Fruit fly (Drosophila melanogaster) whole organism, embryonic: ENCODE data around the gene Reg-2.
A peak's percentile ranks its signal among the peaks of the same experiment; 100 is the strongest.

ENCODE experiments used
- ATbp ChIP-seq: fragments of 200-800 bp; sonication (Bioruptor generic); optimal IDR thresholded peaks from 2 replicates; lab custom pipeline; 2017; ENCODE audit warnings: missing biosample characterization, mild to moderate bottlenecking, missing genetic modification characterization, missing genetic modification reagents
- Blimp-1 ChIP-seq: fragments of 200-800 bp; sonication (Bioruptor generic); optimal IDR thresholded peaks from 3 replicates; lab custom pipeline; 2018; ENCODE audit warnings: missing biosample characterization, missing genetic modification characterization, mild to moderate bottlenecking, moderate library complexity, missing genetic modification reagents
- CG11093 ChIP-seq: fragments of 200-800 bp; sonication (Bioruptor generic); IDR thresholded peaks from 3 replicates; pipeline ENCODE4 v1.3.6; 2022; ENCODE audit warnings: missing biosample characterization, missing genetic modification characterization
- CG12391 ChIP-seq: fragments of 200-800 bp; sonication (Bioruptor generic); optimal IDR thresholded peaks from 3 replicates; lab custom pipeline; 2018; ENCODE audit warnings: missing biosample characterization, mild to moderate bottlenecking, missing genetic modification characterization, moderate library complexity
- CG13287 ChIP-seq: fragments of 200-800 bp; sonication (Bioruptor generic); IDR thresholded peaks from 2 replicates; pipeline ENCODE4 v1.3.6; 2022; ENCODE audit warnings: missing biosample characterization, missing genetic modification characterization; ENCODE audit not compliant: partially characterized antibody
- CG14441 ChIP-seq: fragments of 200-800 bp; sonication (Bioruptor generic); IDR thresholded peaks from 2 replicates; pipeline ENCODE4 v1.3.6; 2022; ENCODE audit warnings: missing biosample characterization, missing genetic modification characterization
- CG14710 ChIP-seq: fragments of 200-800 bp; sonication (Bioruptor generic); optimal IDR thresholded peaks from 3 replicates; lab custom pipeline; 2019; ENCODE audit warnings: missing biosample characterization, mild to moderate bottlenecking, missing genetic modification characterization, moderate library complexity
- CG17829 ChIP-seq: fragments of 200-800 bp; optimal IDR thresholded peaks from 2 replicates; lab custom pipeline; 2019; ENCODE audit warnings: missing biosample characterization, mild to moderate bottlenecking, missing genetic modification characterization, moderate library complexity
- CG2875 ChIP-seq: fragments of 200-800 bp; sonication (Bioruptor generic); optimal IDR thresholded peaks from 2 replicates; lab custom pipeline; 2017; ENCODE audit warnings: missing biosample characterization, mild to moderate bottlenecking, missing genetic modification characterization, missing genetic modification reagents
- CG4360 ChIP-seq: fragments of 200-800 bp; sonication (Bioruptor generic); IDR thresholded peaks from 2 replicates; pipeline ENCODE4 v1.3.6; 2022; ENCODE audit warnings: missing biosample characterization, missing genetic modification characterization
- CG5180 ChIP-seq: fragments of 200-800 bp; sonication (Bioruptor generic); optimal IDR thresholded peaks from 3 replicates; lab custom pipeline; 2017; ENCODE audit warnings: missing biosample characterization, missing genetic modification characterization, mild to moderate bottlenecking, moderate library complexity, missing genetic modification reagents
- CG6765 ChIP-seq: fragments of 200-800 bp; sonication (Bioruptor generic); optimal IDR thresholded peaks from 3 replicates; lab custom pipeline; 2017; ENCODE audit warnings: missing biosample characterization, mild to moderate bottlenecking, missing genetic modification characterization
- CG6813 ChIP-seq: fragments of 200-800 bp; sonication (Bioruptor generic); optimal IDR thresholded peaks from 2 replicates; lab custom pipeline; 2017; ENCODE audit warnings: missing biosample characterization, missing genetic modification characterization, mild to moderate bottlenecking, moderate library complexity, missing genetic modification reagents
- CG8359 ChIP-seq: fragments of 200-800 bp; sonication (Bioruptor generic); optimal IDR thresholded peaks from 2 replicates; lab custom pipeline; 2017; ENCODE audit warnings: missing biosample characterization, mild to moderate bottlenecking, missing genetic modification characterization, borderline replicate concordance
- Dref ChIP-seq: fragments of 200-800 bp; sonication (Bioruptor generic); IDR thresholded peaks from 2 replicates; pipeline ENCODE4 v1.3.6; 2022; ENCODE audit warnings: missing biosample characterization, missing genetic modification characterization
- Ets65A ChIP-seq: fragments of 200-800 bp; sonication (Bioruptor generic); peaks from one replicate; lab custom pipeline; 2016; ENCODE audit warnings: missing biosample characterization, missing genetic modification characterization
- Ets97D ChIP-seq: fragments of 200-800 bp; sonication (Bioruptor generic); optimal IDR thresholded peaks from 3 replicates; lab custom pipeline; 2016; ENCODE audit warnings: missing biosample characterization, missing genetic modification characterization
- H15 ChIP-seq: fragments of 200-800 bp; sonication (Bioruptor generic); IDR thresholded peaks from 3 replicates; pipeline ENCODE4 v1.3.6; 2022; ENCODE audit warnings: missing biosample characterization, missing genetic modification characterization
- HLHmδ ChIP-seq: fragments of 200-800 bp; sonication (Bioruptor generic); optimal IDR thresholded peaks from 2 replicates; lab custom pipeline; 2018; ENCODE audit warnings: missing biosample characterization, mild to moderate bottlenecking, missing genetic modification characterization, moderate library complexity
- Hr3 ChIP-seq: fragments of 200-800 bp; sonication (Bioruptor generic); optimal IDR thresholded peaks from 3 replicates; lab custom pipeline; 2016; ENCODE audit warnings: missing biosample characterization, missing genetic modification characterization
- Hr78 ChIP-seq, 2 experiments: fragments of 200-800 bp in 1 of 2; fragments of >200 bp in 1 of 2; sonication (Bioruptor generic) in 1 of 2; optimal IDR thresholded peaks; 2 replicates each; lab custom pipeline; 2017 to 2019; ENCODE audit warnings: missing biosample characterization in 2 of 2, missing genetic modification characterization in 2 of 2, mild to moderate bottlenecking in 1 of 2, moderate library complexity in 1 of 2
- Mad ChIP-seq: fragments of 200-800 bp; sonication (Bioruptor generic); optimal IDR thresholded peaks from 2 replicates; lab custom pipeline; 2016; ENCODE audit warnings: missing biosample characterization, missing genetic modification characterization
- Med ChIP-seq: fragments of 200-800 bp; sonication (Bioruptor generic); peaks from one replicate; lab custom pipeline; 2016; ENCODE audit warnings: missing biosample characterization, missing genetic modification characterization, mild to moderate bottlenecking, inconsistent platforms, moderate library complexity
- NFAT ChIP-seq: fragments of 200-800 bp; sonication (Bioruptor generic); IDR thresholded peaks from 2 replicates; pipeline ENCODE4 v1.3.6; 2022; ENCODE audit warnings: missing biosample characterization, missing genetic modification characterization
- NfI ChIP-seq: fragments of 200-800 bp; sonication (Bioruptor generic); optimal IDR thresholded peaks from 3 replicates; lab custom pipeline; 2018; ENCODE audit warnings: missing biosample characterization, mild to moderate bottlenecking, missing genetic modification characterization, moderate library complexity
- Oli ChIP-seq: fragments of 200-800 bp; sonication (Bioruptor generic); optimal IDR thresholded peaks from 2 replicates; lab custom pipeline; 2018; ENCODE audit warnings: missing biosample characterization, mild to moderate bottlenecking, missing genetic modification characterization, moderate library complexity
- Ravus ChIP-seq: fragments of 200-800 bp; sonication (Bioruptor generic); IDR thresholded peaks from 2 replicates; pipeline ENCODE4 v1.3.6; 2022; ENCODE audit warnings: missing biosample characterization, missing genetic modification characterization
- Rx ChIP-seq: fragments of 200-800 bp; sonication (Bioruptor generic); IDR thresholded peaks from 2 replicates; pipeline ENCODE4 v1.3.6; 2022; ENCODE audit warnings: missing biosample characterization, missing genetic modification characterization
- Spps ChIP-seq: fragments of 200-800 bp; sonication (Bioruptor generic); optimal IDR thresholded peaks from 2 replicates; lab custom pipeline; 2018; ENCODE audit warnings: missing biosample characterization, mild to moderate bottlenecking, missing genetic modification characterization
- Ssrp ChIP-seq: fragments of 200-800 bp; sonication (Bioruptor generic); optimal IDR thresholded peaks from 2 replicates; lab custom pipeline; 2018; ENCODE audit warnings: missing biosample characterization, mild to moderate bottlenecking, missing genetic modification characterization, moderate library complexity
- bigmax ChIP-seq: fragments of 200-800 bp; sonication (Bioruptor generic); optimal IDR thresholded peaks from 2 replicates; lab custom pipeline; 2018; ENCODE audit warnings: missing biosample characterization, mild to moderate bottlenecking, missing genetic modification characterization
- chinmo ChIP-seq: fragments of 200-800 bp; sonication (Bioruptor generic); IDR thresholded peaks from 4 replicates; pipeline ENCODE4 v1.3.6; 2022; ENCODE audit warnings: missing biosample characterization, missing genetic modification characterization; ENCODE audit not compliant: partially characterized antibody
- ci ChIP-seq: fragments of 200-800 bp; sonication (Bioruptor generic); IDR thresholded peaks from 3 replicates; pipeline ENCODE4 v1.3.6; 2022; ENCODE audit warnings: missing biosample characterization, missing genetic modification characterization
- crol ChIP-seq: fragments of 200-800 bp; sonication (Bioruptor generic); IDR thresholded peaks from 2 replicates; pipeline ENCODE4 v1.3.6; 2022; ENCODE audit warnings: missing biosample characterization, missing genetic modification characterization
- dmrt99B ChIP-seq: fragments of 200-800 bp; sonication (Bioruptor generic); optimal IDR thresholded peaks from 2 replicates; lab custom pipeline; 2018; ENCODE audit warnings: missing biosample characterization, mild to moderate bottlenecking, missing genetic modification characterization, moderate library complexity
- ewg ChIP-seq: fragments of 200-800 bp; sonication (Bioruptor generic); optimal IDR thresholded peaks from 3 replicates; lab custom pipeline; 2017; ENCODE audit warnings: mild to moderate bottlenecking, missing biosample characterization, missing genetic modification reagents, missing genetic modification characterization
- fd96Cb ChIP-seq: fragments of 200-800 bp; sonication (Bioruptor generic); optimal IDR thresholded peaks from 2 replicates; lab custom pipeline; 2018; ENCODE audit warnings: missing biosample characterization, mild to moderate bottlenecking, missing genetic modification characterization, moderate library complexity
- gsb-n ChIP-seq: fragments of 200-800 bp; sonication (Bioruptor generic); optimal IDR thresholded peaks from 3 replicates; lab custom pipeline; 2018; ENCODE audit warnings: missing biosample characterization, mild to moderate bottlenecking, missing genetic modification characterization
- ind ChIP-seq: fragments of 200-800 bp; sonication (Bioruptor generic); optimal IDR thresholded peaks from 3 replicates; lab custom pipeline; 2016; ENCODE audit warnings: missing biosample characterization, missing genetic modification characterization
- kni ChIP-seq: fragments of 200-800 bp; sonication (Bioruptor generic); optimal IDR thresholded peaks from 3 replicates; lab custom pipeline; 2017; ENCODE audit warnings: mild to moderate bottlenecking, missing biosample characterization, missing genetic modification reagents, missing genetic modification characterization
- lbe ChIP-seq: fragments of 200-800 bp; sonication (Bioruptor generic); optimal IDR thresholded peaks from 2 replicates; lab custom pipeline; 2016; ENCODE audit warnings: missing biosample characterization, mild to moderate bottlenecking, missing genetic modification characterization
- nom ChIP-seq: fragments of 200-800 bp; sonication (Bioruptor generic); optimal IDR thresholded peaks from 2 replicates; lab custom pipeline; 2017; ENCODE audit warnings: missing biosample characterization, missing genetic modification characterization, mild to moderate bottlenecking, moderate library complexity, missing genetic modification reagents
- peb ChIP-seq: fragments of 200-800 bp; sonication (Bioruptor generic); IDR thresholded peaks from 2 replicates; pipeline ENCODE4 v1.3.6; 2022; ENCODE audit warnings: missing biosample characterization, missing genetic modification characterization
- phol ChIP-seq: fragments of 200-800 bp; sonication (Bioruptor generic); optimal IDR thresholded peaks from 3 replicates; lab custom pipeline; 2018; ENCODE audit warnings: missing biosample characterization, mild to moderate bottlenecking, missing genetic modification characterization, moderate library complexity
- sc ChIP-seq, 3 experiments: fragments of >200 bp in 2 of 3; fragments of 200-800 bp in 1 of 3; sonication (Bioruptor generic) in 1 of 3; optimal IDR thresholded peaks; 2 replicates in 2 of 3; 3 replicates in 1 of 3; lab custom pipeline; 2017; ENCODE audit warnings: mild to moderate bottlenecking in 1 of 3, missing biosample characterization in 1 of 3, missing genetic modification characterization in 1 of 3, missing genetic modification reagents in 1 of 3
- sisA ChIP-seq: fragments of 200-800 bp; sonication (Bioruptor generic); IDR thresholded peaks from 2 replicates; pipeline ENCODE4 v1.3.6; 2022; ENCODE audit warnings: missing biosample characterization, missing genetic modification characterization
- tup ChIP-seq: fragments of 200-800 bp; sonication (Bioruptor generic); optimal IDR thresholded peaks from 2 replicates; lab custom pipeline; 2016; ENCODE audit warnings: missing biosample characterization, mild to moderate bottlenecking, missing genetic modification characterization, moderate library complexity
- wor ChIP-seq: fragments of 200-800 bp; sonication (Bioruptor generic); IDR thresholded peaks from 2 replicates; pipeline ENCODE4 v1.3.6; 2022; ENCODE audit warnings: missing biosample characterization, missing genetic modification characterization

Reg-2 gene

DNA sequence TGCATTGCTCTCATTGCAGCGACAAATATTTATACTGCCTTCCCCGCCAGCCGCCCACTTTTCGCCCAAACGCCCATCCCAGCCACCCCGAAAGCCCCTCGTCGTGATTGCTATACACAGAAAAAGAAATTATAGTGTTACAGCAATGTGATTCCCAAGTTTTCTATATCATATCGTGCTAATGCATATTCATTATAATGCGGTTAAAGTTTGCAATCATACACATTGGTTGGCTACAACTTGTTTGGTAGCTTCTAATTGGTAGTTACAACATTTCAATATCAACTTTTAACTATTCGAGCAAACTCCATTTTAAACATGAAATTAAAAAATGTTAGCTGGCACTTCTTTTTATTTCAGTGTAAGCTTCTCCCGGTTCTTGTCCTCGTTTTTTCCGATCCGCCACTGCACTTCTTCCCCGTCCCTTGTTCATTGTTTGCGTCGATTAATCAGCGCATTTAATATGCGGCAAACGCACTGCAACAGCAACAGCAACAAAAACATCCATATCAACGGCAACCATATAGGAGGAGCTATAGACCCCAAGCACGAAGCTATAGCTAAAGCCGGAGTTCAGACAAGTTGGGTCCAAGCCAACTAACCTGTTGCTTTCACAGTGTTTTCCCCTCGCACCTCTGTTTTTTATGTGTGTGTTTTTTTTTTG, 40.3 kb downstream of the Reg-2 start (continued):
- TF ChIP-seq HLHmδ (GFP tag; lab: Kevin White, UChicago) (no peak), wor (GFP tag; lab: Robert Waterston, UW) (0 out of 2 replicates have a peak, but pooled peaks have one; percentile 36), Ets97D (no peak), CG14710 (tag; lab: Kevin White, UChicago) (peak; percentile 39), kni (GFP tag; lab: Kevin White, UChicago) (peak; percentile 48), phol (tag; lab: Kevin White, UChicago) (peak; percentile 58), tup (no peak), Hr78 (GFP tag; optimal IDR thresholded peaks at IDR 0.05; lab: Kevin White, UChicago) (no peak), Hr3 (GFP tag; lab: Kevin White, UChicago) (peak; percentile 19), ewg (GFP tag; lab: Kevin White, UChicago) (peak; percentile 15), CG6813 (GFP tag; lab: Kevin White, UChicago) (peak; percentile 5), CG12391 (tag; lab: Kevin White, UChicago) (peak; percentile 29), Mad (GFP tag; lab: Kevin White, UChicago) (no peak), CG11093 (peak; percentile 45; the same call in 1 of the 3 replicates), ATbp (GFP tag; lab: Kevin White, UChicago) (peak; percentile 41), Spps (tag; lab: Kevin White, UChicago) (peak; percentile 6), nom (GFP tag; lab: Kevin White, UChicago) (peak; percentile 59), bigmax (GFP tag; lab: Kevin White, UChicago) (no peak), Ssrp (peak; percentile 51), CG2875 (GFP tag; lab: Kevin White, UChicago) (peak; percentile 20), CG4360 (GFP tag; lab: Robert Waterston, UW) (0 out of 2 replicates have a peak, but pooled peaks have one; percentile 26), lbe (peak; percentile 18), fd96Cb (peak; percentile 41), sisA (GFP tag; lab: Robert Waterston, UW) (peak; percentile 30; the same call in 1 of the 2 replicates), crol (GFP tag; lab: Robert Waterston, UW) (0 out of 2 replicates have a peak, but pooled peaks have one; percentile 33), CG5180 (peak; percentile 88), Oli (tag; lab: Kevin White, UChicago) (peak; percentile 28), CG17829 (tag; lab: Kevin White, UChicago) (peak; percentile 2), Blimp-1 (peak; percentile 47), Med (peak; percentile 66), sc (optimal IDR thresholded peaks at IDR 0.05; lab: Kevin White, UChicago) (no peak), sc (GFP tag; optimal IDR thresholded peaks at IDR 0.05; lab: Kevin White, UChicago) (peak; percentile 30), CG8359 (peak; percentile 9)

DNA sequence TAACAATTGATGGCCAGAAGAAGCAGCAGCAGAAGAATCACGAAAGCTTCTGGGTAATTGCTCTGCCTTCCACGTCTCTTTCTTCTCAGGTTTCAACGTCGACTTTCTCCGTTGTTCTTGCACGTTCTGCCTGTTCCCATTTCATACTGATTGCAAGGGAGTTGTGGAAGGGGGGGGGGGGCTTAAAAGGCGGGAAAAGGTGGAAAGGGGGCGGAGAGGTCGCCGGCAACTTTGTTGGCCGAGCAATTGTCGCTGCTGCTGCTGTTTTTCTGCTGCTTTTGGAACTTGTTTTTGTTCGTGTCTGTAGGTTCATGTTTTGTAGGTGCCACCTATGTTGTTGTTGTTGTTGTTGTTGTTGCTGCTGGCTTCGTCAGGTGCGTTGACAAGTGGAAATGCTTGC, 40.8 kb downstream of the Reg-2 start:
- TF ChIP-seq CG14441: no peak
- TF ChIP-seq crol (GFP tag; lab: Robert Waterston, UW): peak; percentile 68
- TF ChIP-seq Rx (GFP tag; lab: Robert Waterston, UW): no peak
- no peak for TF ChIP-seq Dref
- TF ChIP-seq CG4360 (GFP tag; lab: Robert Waterston, UW): peak; percentile 50; the same call in 1 of the 2 replicates
- no peak for TF ChIP-seq Ets65A
- no peak for TF ChIP-seq CG6765 (GFP tag; lab: Kevin White, UChicago)
- no peak for TF ChIP-seq peb (GFP tag; lab: Robert Waterston, UW)
- TF ChIP-seq ind (GFP tag; lab: Kevin White, UChicago): no peak
- 0 out of 4 replicates have a peak, but pooled peaks have one; percentile 4 for TF ChIP-seq chinmo (GFP tag; lab: Robert Waterston, UW)
- no peak for TF ChIP-seq ci (GFP tag; lab: Robert Waterston, UW)
- TF ChIP-seq dmrt99B: no peak
- TF ChIP-seq H15 (GFP tag; lab: Robert Waterston, UW): no peak
- no peak for TF ChIP-seq NfI (GFP tag; lab: Kevin White, UChicago)
- TF ChIP-seq gsb-n (tag; lab: Kevin White, UChicago): no peak
- no peak for TF ChIP-seq Ravus
- no peak for TF ChIP-seq CG13287 (GFP tag; lab: Robert Waterston, UW)
- no peak for TF ChIP-seq NFAT (GFP tag; lab: Robert Waterston, UW)
